Worm (Caenorhabditis elegans) whole organism, L4/young adult: ENCODE results near the gene F15B9.8.

Experiments used
- dao-5 ChIP-seq: sonication (generic microtip); optimal IDR thresholded peaks from 2 replicates; lab custom pipeline; 2016; ENCODE audit warnings: missing genotype, missing genetic modification characterization, moderate library complexity, missing compliant biosample characterization
- him-1 ChIP-seq: sonication (generic microtip); optimal IDR thresholded peaks from 2 replicates; lab custom pipeline; 2016; ENCODE audit warnings: missing genotype, missing genetic modification reagents, missing genetic modification characterization, missing compliant biosample characterization

- TF ChIP-seq him-1 (tag; lab: Kevin White, UChicago) = no peak
- TF ChIP-seq dao-5 = no peak
These were observed 34.7 kb upstream of the F15B9.8 start, which contains the start of gene eif-3.K for ce11 chrV:12953702-12954101.
